Worm (Caenorhabditis elegans): Measurements from ENCODE around the gene unc-105.

unc-105 gene

DNA sequence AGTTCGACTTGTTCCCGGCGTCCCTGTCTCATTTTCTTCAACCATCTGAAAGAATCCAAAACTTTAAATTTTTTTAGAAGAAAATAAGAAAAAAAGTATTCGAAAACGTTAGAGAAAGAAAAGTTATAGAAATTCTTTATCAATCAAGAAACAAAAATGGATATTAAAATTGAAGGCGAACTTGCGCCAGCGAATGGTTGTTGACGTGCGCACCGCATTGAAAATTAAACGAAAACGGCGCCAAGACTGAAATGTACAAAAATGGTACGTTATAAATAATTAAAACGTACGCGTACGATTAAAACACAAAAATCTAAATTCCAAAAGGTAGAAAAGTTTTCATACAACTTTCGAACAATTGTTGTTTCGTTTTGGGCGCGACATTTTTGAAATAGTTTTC, 29.5 kb upstream of the unc-105 start, which contains the start of gene K02C4.3:
K02C4.3 (minus strand) TSS at position 51 of the 400 bp plus-strand sequence.
- TF ChIP-seq nhr-6 (tag; optimal IDR thresholded peaks at IDR 0.05) (peak; percentile 16), peb-1 (tag; optimal IDR thresholded peaks at IDR 0.05) (no peak), nhr-77 (tag; optimal IDR thresholded peaks at IDR 0.05) (no peak), C34F6.9 (tag; optimal IDR thresholded peaks at IDR 0.05) (peak; percentile 81), nhr-23 (tag; optimal IDR thresholded peaks at IDR 0.05) (no peak), skn-1 (tag; optimal IDR thresholded peaks at IDR 0.05) (no peak), crh-2 (tag; optimal IDR thresholded peaks at IDR 0.05) (peak; percentile 83), mdl-1 (tag; optimal IDR thresholded peaks at IDR 0.05) (no peak), sem-4 (tag; optimal IDR thresholded peaks at IDR 0.05) (peak; percentile 24), R02D3.7 (tag; optimal IDR thresholded peaks at IDR 0.05) (no peak), unc-39 (tag; optimal IDR thresholded peaks at IDR 0.05) (no peak), gmeb-1 (tag; optimal IDR thresholded peaks at IDR 0.05) (peak; percentile 92), nhr-11 (tag; optimal IDR thresholded peaks at IDR 0.05) (no peak), blmp-1 (tag; optimal IDR thresholded peaks at IDR 0.05; ENCODE audit: insufficient read depth) (no peak), fos-1 (tag; optimal IDR thresholded peaks at IDR 0.05) (peak; percentile 53), ceh-82 (tag; optimal IDR thresholded peaks at IDR 0.05) (no peak), unc-55 (GFP tag; optimal IDR thresholded peaks at IDR 0.05) (peak; percentile 69), dmd-4 (tag; optimal IDR thresholded peaks at IDR 0.05) (no peak), snpc-4 (tag; optimal IDR thresholded peaks at IDR 0.05) (peak; percentile 87), alr-1 (tag; optimal IDR thresholded peaks at IDR 0.05) (no peak), ceh-16 (tag; optimal IDR thresholded peaks at IDR 0.05) (no peak), lin-13 (GFP tag; optimal IDR thresholded peaks at IDR 0.05) (peak; percentile 65), lin-39 (tag; optimal IDR thresholded peaks at IDR 0.05) (no peak), sma-3 (GFP tag; optimal IDR thresholded peaks at IDR 0.05) (peak; percentile 63), aly-2 (tag; optimal IDR thresholded peaks at IDR 0.05) (no peak), ztf-4 (tag; optimal IDR thresholded peaks at IDR 0.05) (peak; percentile 51), mbf-1 (tag; optimal IDR thresholded peaks at IDR 0.05) (no peak), egl-27 (tag; optimal IDR thresholded peaks at IDR 0.05) (no peak), nhr-10 (tag; optimal IDR thresholded peaks at IDR 0.05) (no peak), lsy-2 (tag; optimal IDR thresholded peaks at IDR 0.05) (peak; percentile 61 to 87), nhr-237 (tag; optimal IDR thresholded peaks at IDR 0.05) (no peak), nhr-21 (tag; optimal IDR thresholded peaks at IDR 0.05) (peak; percentile 51), ztf-1 (GFP tag; conservative IDR thresholded peaks at IDR 0.05) (no peak), elt-3 (tag; optimal IDR thresholded peaks at IDR 0.05) (no peak), unc-62 (GFP tag; optimal IDR thresholded peaks at IDR 0.05) (no peak), elt-1 (tag; optimal IDR thresholded peaks at IDR 0.05) (no peak), Y55F3AM.14 (GFP tag; optimal IDR thresholded peaks at IDR 0.05) (no peak), ama-1 (optimal IDR thresholded peaks at IDR 0.05) (no peak), ztf-11 (tag; optimal IDR thresholded peaks at IDR 0.05) (no peak), mab-5 (tag; optimal IDR thresholded peaks at IDR 0.05) (peak; percentile 40), zag-1 (tag; optimal IDR thresholded peaks at IDR 0.05) (no peak), nhr-25 (tag; optimal IDR thresholded peaks at IDR 0.05) (peak; percentile 66), F13H6.1 (tag; optimal IDR thresholded peaks at IDR 0.05) (peak; percentile 55), nhr-129 (tag; optimal IDR thresholded peaks at IDR 0.05) (peak; percentile 64), sma-9 (GFP tag; optimal IDR thresholded peaks at IDR 0.05) (peak; percentile 80), sma-9 (tag; optimal IDR thresholded peaks at IDR 0.05) (no peak), nhr-12 (tag; optimal IDR thresholded peaks at IDR 0.05) (no peak), lin-11 (tag; optimal IDR thresholded peaks at IDR 0.05) (peak; percentile 52), ZK546.5 (tag; optimal IDR thresholded peaks at IDR 0.05) (no peak)
